Worm (Caenorhabditis elegans): ENCODE data around the gene R13A5.11.

DNA sequence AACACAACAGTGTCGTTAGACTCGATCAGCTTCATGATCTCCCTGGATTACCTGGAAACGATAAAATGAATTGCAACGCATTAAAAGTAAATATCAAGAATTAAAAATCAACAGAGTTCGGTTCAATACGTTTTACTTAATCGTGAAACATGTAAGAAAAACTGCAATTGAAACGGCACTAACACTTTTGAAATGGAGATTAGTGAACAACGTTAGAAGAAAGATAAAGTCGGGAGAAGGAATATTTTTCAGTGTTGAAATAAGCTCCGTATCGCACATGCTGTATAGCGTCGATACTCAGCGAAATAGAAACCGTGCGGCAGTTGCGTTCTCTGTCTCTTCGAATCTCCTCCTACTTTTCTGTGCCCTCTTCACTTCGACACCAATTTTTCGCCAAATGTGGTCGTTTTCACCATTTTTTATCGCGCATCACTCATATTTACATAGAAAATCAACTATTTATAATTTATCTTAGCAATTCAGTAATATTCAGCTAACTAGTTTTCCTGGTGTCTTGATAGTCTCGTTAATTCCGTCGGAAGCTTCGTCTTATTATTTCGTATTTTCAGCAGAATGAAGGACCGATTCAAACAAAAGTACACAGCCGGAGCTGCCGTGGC lies 20.2 kb downstream of the R13A5.11 start, which contains the start of the genes rpl-9 and lpd-7:
- TF ChIP-seq ceh-14 (tag; optimal IDR thresholded peaks at IDR 0.05) (no peak), tbx-2 (tag; optimal IDR thresholded peaks at IDR 0.05) (peak; percentile 42), pha-4 (tag; optimal IDR thresholded peaks at IDR 0.05) (no peak), ceh-31 (tag; optimal IDR thresholded peaks at IDR 0.05) (peak; percentile 61), rnt-1 (tag; optimal IDR thresholded peaks at IDR 0.05) (peak; percentile 24)
